Fruit fly (Drosophila melanogaster) whole organism, embryonic: Measurements from ENCODE around the gene gb.

Source experiments
- Awh ChIP-seq: fragments of 200-800 bp; sonication (Bioruptor generic); IDR thresholded peaks from 2 replicates; pipeline ENCODE4, ENCODE4 v1.3.6; 2022; ENCODE audit warnings: missing biosample characterization, missing genetic modification characterization
- CG10274 ChIP-seq: fragments of 200-800 bp; sonication (Bioruptor generic); optimal IDR thresholded peaks from 3 replicates; lab custom pipeline; 2017; ENCODE audit warnings: missing biosample characterization, mild to moderate bottlenecking, missing genetic modification characterization
- CG10366 ChIP-seq: fragments of 200-800 bp; sonication (Bioruptor generic); IDR thresholded peaks from 2 replicates; pipeline ENCODE4 v1.3.6; 2022; ENCODE audit warnings: missing biosample characterization, missing genetic modification characterization
- CG10543 ChIP-seq: fragments of 200-800 bp; sonication (Bioruptor generic); optimal IDR thresholded peaks from 3 replicates; lab custom pipeline; 2017; ENCODE audit warnings: missing biosample characterization, mild to moderate bottlenecking, missing genetic modification characterization, moderate library complexity
- CG11696 ChIP-seq: fragments of 200-800 bp; sonication (Bioruptor generic); IDR thresholded peaks from 2 replicates; pipeline ENCODE4 v1.3.6; 2022; ENCODE audit warnings: missing biosample characterization, missing genetic modification characterization
- CG12299 ChIP-seq: fragments of 200-800 bp; sonication (Bioruptor generic); optimal IDR thresholded peaks from 2 replicates; lab custom pipeline; 2018; ENCODE audit warnings: missing biosample characterization, mild to moderate bottlenecking, missing genetic modification characterization
- CG12391 ChIP-seq: fragments of 200-800 bp; sonication (Bioruptor generic); optimal IDR thresholded peaks from 3 replicates; lab custom pipeline; 2018; ENCODE audit warnings: missing biosample characterization, mild to moderate bottlenecking, missing genetic modification characterization, moderate library complexity
- CG14014 ChIP-seq: fragments of 200-800 bp; sonication (Bioruptor generic); IDR thresholded peaks from 2 replicates; pipeline ENCODE4 v1.3.6; 2022; ENCODE audit warnings: missing biosample characterization, missing genetic modification characterization
- CG14050 ChIP-seq: fragments of 200-800 bp; sonication (Bioruptor generic); IDR thresholded peaks from 3 replicates; pipeline ENCODE4 v1.3.6; 2022; ENCODE audit warnings: missing biosample characterization, missing genetic modification characterization
- CG17802 ChIP-seq: fragments of 200-800 bp; sonication (Bioruptor generic); optimal IDR thresholded peaks from 2 replicates; lab custom pipeline; 2018; ENCODE audit warnings: missing biosample characterization, mild to moderate bottlenecking, missing genetic modification characterization, moderate library complexity
- CG1792 ChIP-seq: fragments of 200-800 bp; sonication (Bioruptor generic); optimal IDR thresholded peaks from 2 replicates; lab custom pipeline; 2016; ENCODE audit warnings: missing biosample characterization, missing genetic modification characterization
- CG18619 ChIP-seq: fragments of 200-800 bp; sonication (Bioruptor generic); optimal IDR thresholded peaks from 3 replicates; lab custom pipeline; 2017; ENCODE audit warnings: missing biosample characterization, mild to moderate bottlenecking, missing genetic modification characterization
- CG2889 ChIP-seq: fragments of 200-800 bp; sonication (Bioruptor generic); IDR thresholded peaks from 3 replicates; pipeline ENCODE4 v1.3.6; 2022; ENCODE audit warnings: missing biosample characterization, missing genetic modification characterization
- CG32532 ChIP-seq: fragments of 200-800 bp; sonication (Bioruptor generic); IDR thresholded peaks from 2 replicates; pipeline ENCODE4 v1.3.6; 2022; ENCODE audit warnings: missing biosample characterization, missing genetic modification characterization
- CG43689 ChIP-seq: fragments of 200-800 bp; sonication (Bioruptor generic); IDR thresholded peaks from 2 replicates; pipeline ENCODE4 v1.3.6; 2022; ENCODE audit warnings: missing biosample characterization, missing genetic modification characterization
- CG6272 ChIP-seq: fragments of 200-800 bp; sonication (Bioruptor generic); IDR thresholded peaks from 2 replicates; pipeline ENCODE4 v1.3.6; 2022; ENCODE audit warnings: missing biosample characterization, missing genetic modification characterization
- CG8478 ChIP-seq: fragments of >200 bp; optimal IDR thresholded peaks from 2 replicates; lab custom pipeline; 2018
- CG9215 ChIP-seq: fragments of 200-800 bp; sonication (Bioruptor generic); IDR thresholded peaks from 2 replicates; pipeline ENCODE4 v1.3.6; 2022; ENCODE audit warnings: missing biosample characterization, missing genetic modification characterization
- CG9727 ChIP-seq: fragments of 200-800 bp; sonication (Bioruptor generic); optimal IDR thresholded peaks from 3 replicates; lab custom pipeline; 2017; ENCODE audit warnings: missing biosample characterization, mild to moderate bottlenecking, missing genetic modification characterization
- CHES-1-like ChIP-seq: fragments of 200-800 bp; sonication (Bioruptor generic); optimal IDR thresholded peaks from 2 replicates; lab custom pipeline; 2016; ENCODE audit warnings: missing biosample characterization, missing genetic modification characterization
- D19A ChIP-seq: fragments of 200-800 bp; optimal IDR thresholded peaks from 3 replicates; lab custom pipeline; 2019; ENCODE audit warnings: missing biosample characterization, mild to moderate bottlenecking, missing genetic modification characterization, moderate library complexity
- Doc3 ChIP-seq: fragments of 200-800 bp; sonication (Bioruptor generic); IDR thresholded peaks from 3 replicates; pipeline ENCODE4 v1.3.6; 2022; ENCODE audit warnings: missing biosample characterization, missing genetic modification characterization; ENCODE audit not compliant: partially characterized antibody
- Drgx ChIP-seq: fragments of 200-800 bp; sonication (Bioruptor generic); IDR thresholded peaks from 2 replicates; pipeline ENCODE4 v1.3.6; 2022; ENCODE audit warnings: missing biosample characterization, missing genetic modification characterization
- Mad ChIP-seq: fragments of 200-800 bp; sonication (Bioruptor generic); optimal IDR thresholded peaks from 2 replicates; lab custom pipeline; 2016; ENCODE audit warnings: missing biosample characterization, missing genetic modification characterization
- Sox102F ChIP-seq: fragments of 200-800 bp; sonication (Bioruptor generic); optimal IDR thresholded peaks from 2 replicates; lab custom pipeline; 2018; ENCODE audit warnings: missing biosample characterization, mild to moderate bottlenecking, missing genetic modification characterization, moderate library complexity
- Spps ChIP-seq: fragments of 200-800 bp; sonication (Bioruptor generic); optimal IDR thresholded peaks from 2 replicates; lab custom pipeline; 2018; ENCODE audit warnings: missing biosample characterization, mild to moderate bottlenecking, missing genetic modification characterization
- Sry-β ChIP-seq: fragments of 200-800 bp; sonication (Bioruptor generic); optimal IDR thresholded peaks from 2 replicates; lab custom pipeline; 2018; ENCODE audit warnings: missing biosample characterization, mild to moderate bottlenecking, missing genetic modification characterization, moderate library complexity
- Taf1 ChIP-seq: fragments of 200-800 bp; sonication (Bioruptor generic); IDR thresholded peaks from 2 replicates; pipeline ENCODE4 v1.3.6; 2022; ENCODE audit warnings: missing biosample characterization, missing genetic modification characterization
- Trl ChIP-seq, 3 experiments: fragments of >200 bp in 2 of 3; fragments of 200-800 bp in 1 of 3; sonication (Bioruptor generic) in 1 of 3; optimal IDR thresholded peaks; 2 replicates in 1 of 3; 3 replicates in 2 of 3; lab custom pipeline; 2016 to 2017; ENCODE audit warnings: missing biosample characterization in 1 of 3, missing genetic modification characterization in 1 of 3
- ac ChIP-seq: fragments of 200-800 bp; sonication (Bioruptor generic); optimal IDR thresholded peaks from 3 replicates; lab custom pipeline; 2017; ENCODE audit warnings: missing biosample characterization, mild to moderate bottlenecking, missing genetic modification characterization
- bab2 ChIP-seq: fragments of 200-800 bp; sonication (Bioruptor generic); optimal IDR thresholded peaks from 2 replicates; lab custom pipeline; 2016; ENCODE audit warnings: missing biosample characterization, missing genetic modification characterization
- cad ChIP-seq: fragments of >200 bp; optimal IDR thresholded peaks from 2 replicates; lab custom pipeline; 2017; ENCODE audit warnings: missing biosample characterization, missing genetic modification characterization
- caup ChIP-seq: fragments of 200-800 bp; sonication (Bioruptor generic); optimal IDR thresholded peaks from 3 replicates; lab custom pipeline; 2017; ENCODE audit warnings: missing biosample characterization, mild to moderate bottlenecking, missing genetic modification characterization, moderate library complexity; ENCODE audit not compliant: severe bottlenecking
- ci ChIP-seq: fragments of 200-800 bp; sonication (Bioruptor generic); IDR thresholded peaks from 3 replicates; pipeline ENCODE4 v1.3.6; 2022; ENCODE audit warnings: missing biosample characterization, missing genetic modification characterization
- disco-r ChIP-seq: fragments of 200-800 bp; sonication (Bioruptor generic); optimal IDR thresholded peaks from 2 replicates; lab custom pipeline; 2016; ENCODE audit warnings: missing biosample characterization, missing genetic modification characterization
- esg ChIP-seq: fragments of 200-800 bp; sonication (Bioruptor generic); conservative IDR thresholded peaks from 2 replicates; pipeline ENCODE4 v1.3.6; 2022; ENCODE audit warnings: missing biosample characterization, missing genetic modification characterization
- her ChIP-seq: fragments of 200-800 bp; sonication (Bioruptor generic); optimal IDR thresholded peaks from 2 replicates; lab custom pipeline; 2016; ENCODE audit warnings: missing biosample characterization, missing genetic modification characterization
- ind ChIP-seq: fragments of 200-800 bp; sonication (Bioruptor generic); optimal IDR thresholded peaks from 3 replicates; lab custom pipeline; 2016; ENCODE audit warnings: missing biosample characterization, missing genetic modification characterization
- nom ChIP-seq: fragments of 200-800 bp; sonication (Bioruptor generic); optimal IDR thresholded peaks from 2 replicates; lab custom pipeline; 2017; ENCODE audit warnings: missing biosample characterization, missing genetic modification characterization, mild to moderate bottlenecking, moderate library complexity, missing genetic modification reagents
- otp ChIP-seq: fragments of 200-800 bp; sonication (Bioruptor generic); IDR thresholded peaks from 3 replicates; pipeline ENCODE4, ENCODE4 v1.3.6; 2022; ENCODE audit warnings: missing biosample characterization, missing genetic modification characterization
- wdn ChIP-seq: fragments of 200-800 bp; sonication (Bioruptor generic); IDR thresholded peaks from 2 replicates; pipeline ENCODE4 v1.3.6; 2022; ENCODE audit warnings: missing biosample characterization, missing genetic modification characterization
- yki ChIP-seq: fragments of >200 bp; optimal IDR thresholded peaks from 3 replicates; lab custom pipeline; 2018
- zfh2 ChIP-seq: fragments of 200-800 bp; sonication (Bioruptor generic); optimal IDR thresholded peaks from 2 replicates; lab custom pipeline; 2016; ENCODE audit warnings: missing biosample characterization, missing genetic modification characterization

The gb gene

DNA sequence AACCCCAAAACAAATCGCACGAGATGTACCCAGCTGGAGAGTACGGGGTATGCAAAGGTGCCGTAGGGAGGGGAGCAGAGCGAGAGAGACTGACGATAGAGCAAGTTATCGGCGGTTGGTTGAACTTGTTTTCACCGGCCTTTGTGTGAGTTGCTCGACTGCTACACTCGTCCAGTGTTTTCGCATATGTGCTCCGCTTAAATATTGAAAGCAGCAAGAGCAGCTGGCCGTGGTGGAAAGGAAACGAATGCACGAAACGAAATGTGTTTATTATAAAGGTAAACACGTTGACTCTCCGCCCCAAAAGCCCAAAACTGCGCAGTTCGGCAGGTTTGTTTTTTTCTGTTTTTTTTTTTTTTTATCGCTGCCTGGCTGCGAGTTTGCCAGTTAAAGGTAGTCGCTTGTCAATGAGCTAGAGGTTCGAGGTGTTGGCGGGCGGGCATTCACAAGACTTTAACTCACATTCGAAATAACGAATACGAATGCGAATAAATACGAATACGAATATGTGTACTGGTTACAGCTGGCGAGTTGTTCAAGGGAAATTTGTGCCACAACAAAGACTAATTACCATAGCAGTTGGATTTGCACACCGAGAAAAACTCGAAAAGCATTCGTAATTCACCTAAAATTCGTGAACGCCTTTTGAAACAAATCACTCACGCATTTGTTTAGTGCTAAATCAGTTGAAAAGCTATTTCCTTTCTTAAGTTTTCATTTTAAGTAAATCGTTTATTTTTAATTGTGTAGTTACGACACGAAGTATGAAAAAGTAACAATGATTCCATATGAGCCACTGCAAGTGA is 17.7 kb upstream of the gb start (continued):
- TF ChIP-seq Awh (GFP tag; lab: Robert Waterston, UW) = no peak
- no peak for TF ChIP-seq Taf1 (GFP tag; lab: Robert Waterston, UW)
- TF ChIP-seq bab2 (GFP tag; lab: Kevin White, UChicago) = peak; percentile 8
- TF ChIP-seq CG1792 (GFP tag; lab: Kevin White, UChicago) = no peak
- TF ChIP-seq CG14050 (GFP tag; lab: Robert Waterston, UW) = peak; percentile 42; the same call in 2 of the 3 replicates
- no peak for TF ChIP-seq zfh2
- TF ChIP-seq CG10543 (GFP tag; lab: Kevin White, UChicago) = peak; percentile 54
- peak; percentile 31 for TF ChIP-seq CHES-1-like (GFP tag; lab: Kevin White, UChicago)
- TF ChIP-seq CG32532 (GFP tag; lab: Robert Waterston, UW) = peak; percentile 64; the same call in 1 of the 2 replicates
- peak; percentile 35; the same call in 1 of the 2 replicates for TF ChIP-seq esg (GFP tag; lab: Robert Waterston, UW)
- no peak for TF ChIP-seq CG2889 (GFP tag; lab: Robert Waterston, UW)
- TF ChIP-seq CG9215 (GFP tag; lab: Robert Waterston, UW) = peak; percentile 16; the same call in 1 of the 2 replicates
- 0 out of 2 replicates have a peak, but pooled peaks have one; percentile 10 for TF ChIP-seq CG6272 (GFP tag; lab: Robert Waterston, UW)
- TF ChIP-seq wdn (GFP tag; lab: Robert Waterston, UW) = 0 out of 2 replicates have a peak, but pooled peaks have one; percentile 34
- TF ChIP-seq her (GFP tag; lab: Kevin White, UChicago) = no peak
- peak; percentile 74 for TF ChIP-seq Drgx (GFP tag; lab: Robert Waterston, UW)

DNA sequence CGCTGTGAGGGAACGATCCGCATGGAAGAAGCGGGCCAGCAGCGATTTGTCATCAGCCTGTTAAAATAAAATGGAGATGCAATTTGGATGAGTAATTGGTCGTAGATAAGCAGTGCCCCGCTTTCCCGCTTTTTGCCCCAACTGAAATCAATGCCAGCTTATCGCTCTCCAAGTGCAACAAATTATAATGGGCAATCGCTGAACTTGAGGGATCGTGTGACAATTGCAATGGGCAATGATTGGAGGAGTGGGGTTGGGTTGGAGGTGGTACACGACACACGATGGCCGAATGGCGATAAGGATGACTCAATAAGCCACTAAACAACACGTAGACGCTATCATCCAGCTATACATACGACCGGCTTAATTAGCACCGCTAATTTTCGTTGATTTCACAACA is 16.7 kb upstream of the gb start:
- TF ChIP-seq Spps (no peak), Sox102F (GFP tag; lab: Kevin White, UChicago) (no peak), disco-r (GFP tag; lab: Kevin White, UChicago) (no peak), nom (GFP tag; lab: Kevin White, UChicago) (no peak), ind (GFP tag; lab: Kevin White, UChicago) (no peak), Mad (no peak), otp (GFP tag; lab: Robert Waterston, UW) (no peak), CG8478 (lab: Kevin White, UChicago) (no peak), ci (GFP tag; lab: Robert Waterston, UW) (no peak), CG17802 (tag; lab: Kevin White, UChicago) (no peak), CG14014 (GFP tag; lab: Robert Waterston, UW) (no peak), CG12299 (tag; lab: Kevin White, UChicago) (no peak), CG11696 (no peak), CG43689 (GFP tag; lab: Robert Waterston, UW) (no peak), CG9727 (GFP tag; lab: Kevin White, UChicago) (no peak), CG12391 (no peak)
- TF ChIP-seq, all 482 proteins: peak for 0

DNA sequence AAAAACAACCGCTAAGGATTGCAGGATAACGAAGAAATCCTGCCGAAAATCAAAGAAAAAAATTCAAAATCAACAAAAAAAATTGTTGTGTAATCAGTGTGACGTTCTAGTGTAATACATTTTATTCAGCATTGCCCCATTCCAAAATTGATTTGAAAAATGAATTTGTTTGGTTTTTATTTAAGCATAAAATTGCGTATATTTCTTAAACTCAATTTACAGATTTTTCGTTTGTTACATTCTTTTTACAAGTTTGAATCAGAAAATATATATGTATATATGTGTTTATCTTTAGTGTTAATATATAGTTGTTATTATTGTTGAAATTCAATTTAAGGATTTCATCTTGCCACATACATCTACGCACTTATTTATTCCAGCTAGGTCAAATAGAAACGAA is 12.5 kb upstream of the gb start, which contains the start of gene CG6059:
Gene CG6059 (minus strand): TSS at position 101 of the 400 bp plus-strand sequence.
- no peak for TF ChIP-seq D19A (tag; lab: Kevin White, UChicago)
- no peak for TF ChIP-seq yki (lab: Kevin White, UChicago)
- TF ChIP-seq CG10274 (GFP tag; lab: Kevin White, UChicago) = no peak
- no peak for TF ChIP-seq CG10366 (GFP tag; lab: Robert Waterston, UW)
- no peak for TF ChIP-seq Sry-β (GFP tag; lab: Kevin White, UChicago)
- TF ChIP-seq CG18619 = no peak
- no peak for TF ChIP-seq caup
- no peak for TF ChIP-seq Trl (optimal IDR thresholded peaks at IDR 0.05; lab: Kevin White, UChicago)
- no peak for TF ChIP-seq Trl (GFP tag; optimal IDR thresholded peaks at IDR 0.05; lab: Kevin White, UChicago)
- no peak for TF ChIP-seq cad (GFP tag; lab: Kevin White, UChicago)
- no peak for TF ChIP-seq Doc3 (GFP tag; lab: Robert Waterston, UW)
- TF ChIP-seq ac (GFP tag; lab: Kevin White, UChicago) = no peak
